Fruit fly (Drosophila melanogaster): ENCODE data around the gene RpS12.

dm6 chr3L:13022854-13023560, at the start of gene RpS12:
- TF ChIP-seq OdsH (GFP tag; optimal IDR thresholded peaks at IDR 0.05) (no peak), Abd-B (GFP tag; optimal IDR thresholded peaks at IDR 0.05) (no peak), pan (optimal IDR thresholded peaks at IDR 0.05) (no peak), Mio (GFP tag; optimal IDR thresholded peaks at IDR 0.05) (peak; percentile 57), tai (GFP tag; optimal IDR thresholded peaks at IDR 0.05) (peak; percentile 70), usp (GFP tag; optimal IDR thresholded peaks at IDR 0.05) (no peak), N (GFP tag; optimal IDR thresholded peaks at IDR 0.05) (peak; percentile 87), dl (GFP tag; optimal IDR thresholded peaks at IDR 0.05; ENCODE audit: insufficient read depth in 1 of 2, partially characterized antibody in 2 of 2) (no peak)

All from whole organism, wandering third instar larva.